Fruit fly (Drosophila melanogaster) whole organism: Measurements from ENCODE around the gene CG11498.

ENCODE experiments used
- CG8478 ChIP-seq: fragments of >200 bp; optimal IDR thresholded peaks from 2 replicates; lab custom pipeline; 2018; ENCODE audit warnings: inconsistent platforms
- Dll ChIP-seq: fragments of >200 bp; optimal IDR thresholded peaks from 2 replicates; lab custom pipeline; 2017
- EcR ChIP-seq, 2 experiments: fragments of >200 bp; optimal IDR thresholded peaks; 2 replicates each; lab custom pipeline; 2017; ENCODE audit warnings: missing biosample characterization in 2 of 2, missing genetic modification characterization in 2 of 2, missing genetic modification reagents in 2 of 2
- pan ChIP-seq: fragments of >200 bp; optimal IDR thresholded peaks from 2 replicates; lab custom pipeline; 2017
- psq ChIP-seq: fragments of >200 bp; optimal IDR thresholded peaks from 2 replicates; lab custom pipeline; 2017
- usp ChIP-seq: fragments of >200 bp; optimal IDR thresholded peaks from 2 replicates; lab custom pipeline; 2017; ENCODE audit warnings: missing biosample characterization, missing genetic modification characterization, mixed read lengths

The CG11498 gene

DNA sequence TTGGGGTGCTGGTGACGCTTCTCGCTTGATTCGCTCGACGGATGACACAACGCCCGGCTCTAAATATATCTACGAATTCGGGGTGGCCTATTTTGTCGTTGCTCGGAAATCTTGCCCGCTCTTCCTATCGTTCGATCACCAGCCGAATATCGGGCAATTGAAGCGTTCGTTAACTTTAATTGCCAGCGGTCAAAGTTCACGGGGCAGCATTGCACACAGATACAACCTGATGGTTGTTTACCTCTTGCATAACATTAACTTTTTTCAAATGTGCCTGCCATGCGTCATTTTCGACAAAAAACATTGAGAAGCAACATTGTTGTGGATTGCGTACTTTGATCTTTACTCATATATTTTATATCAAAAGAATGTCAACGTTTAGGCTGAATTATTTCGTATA, 37.5 kb upstream of the CG11498 start:
- TF ChIP-seq psq (lab: Kevin White, UChicago) (no peak), usp (GFP tag; lab: Kevin White, UChicago) (no peak), CG8478 (lab: Kevin White, UChicago) (no peak), EcR (GFP tag; optimal IDR thresholded peaks at IDR 0.05; lab: Kevin White, UChicago) (no peak)

DNA sequence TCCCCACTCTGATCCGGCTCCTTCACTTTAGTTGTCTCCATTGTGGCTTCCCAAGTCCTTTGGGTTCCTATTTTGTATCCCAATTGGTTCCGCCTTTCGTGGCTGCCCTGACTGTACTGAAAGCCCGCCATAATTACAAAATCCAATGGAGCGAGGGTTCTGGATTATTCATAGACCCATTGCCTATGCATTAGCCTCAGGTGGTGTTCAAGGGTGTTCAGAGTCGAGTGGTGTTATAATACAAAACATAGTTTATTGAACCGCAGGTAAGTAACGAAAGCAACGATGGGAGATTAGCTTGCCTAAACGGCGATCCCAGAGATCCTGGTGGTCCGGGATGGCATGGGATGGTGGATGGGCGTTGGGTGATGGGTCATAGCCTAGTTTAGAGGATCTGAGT, 35.9 kb upstream of the CG11498 start, which contains the start of gene CG15531:
TSS of gene CG15531 (minus strand) at position 101 of the 400 bp plus-strand sequence.
- TF ChIP-seq psq (lab: Kevin White, UChicago) (no peak), EcR (GFP tag; optimal IDR thresholded peaks at IDR 0.05; lab: Kevin White, UChicago) (no peak), Dll (no peak)

DNA sequence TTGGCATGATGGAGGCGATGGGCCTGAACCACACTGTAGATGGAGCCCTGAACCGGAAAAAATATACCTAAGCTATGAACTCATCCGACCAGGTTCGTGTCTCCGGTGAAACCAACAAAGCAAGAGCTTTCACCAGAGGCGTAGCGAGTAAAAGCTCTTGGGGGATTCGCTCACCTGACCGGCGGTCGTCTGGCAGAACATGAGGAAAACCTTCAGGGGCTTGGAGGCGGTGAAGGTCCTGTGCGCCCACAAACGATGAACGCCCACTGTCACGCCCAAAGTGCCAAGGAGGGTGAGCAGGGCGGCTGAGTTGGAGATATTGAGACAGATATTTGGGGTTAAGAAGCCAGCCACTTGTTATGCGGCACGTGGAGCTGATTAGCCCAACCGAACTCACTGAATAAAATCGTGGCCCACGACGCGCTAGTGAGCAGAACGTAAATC, 35.4 kb upstream of the CG11498 start:
- TF ChIP-seq pan (lab: Kevin White, UChicago) (no peak), usp (GFP tag; lab: Kevin White, UChicago) (no peak)

DNA sequence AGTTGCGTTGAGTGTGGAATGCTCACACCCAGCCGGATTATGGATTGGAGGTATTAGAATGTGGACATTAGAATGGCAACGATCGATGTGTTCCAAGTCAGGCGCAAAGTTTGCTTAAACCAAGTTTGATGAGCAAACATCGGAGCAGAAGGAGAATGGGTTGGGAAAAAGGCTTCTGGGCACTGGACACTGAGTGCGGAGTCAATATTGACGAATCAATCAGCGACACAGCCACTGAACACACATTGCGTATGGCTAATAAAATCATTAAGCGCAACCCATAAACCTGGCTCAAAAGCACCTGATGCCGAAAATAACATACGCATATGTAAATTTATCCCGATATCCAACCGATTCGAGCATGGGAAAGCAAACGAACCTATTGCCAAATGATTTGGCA, 33.6 kb upstream of the CG11498 start:
- TF ChIP-seq CG8478 (lab: Kevin White, UChicago) = no peak
- no peak for TF ChIP-seq pan (lab: Kevin White, UChicago)
- no peak for TF ChIP-seq EcR (GFP tag; optimal IDR thresholded peaks at IDR 0.05; lab: Kevin White, UChicago)
- no peak for TF ChIP-seq psq (lab: Kevin White, UChicago)
- TF ChIP-seq Dll = no peak
- no peak for TF ChIP-seq usp (GFP tag; lab: Kevin White, UChicago)

DNA sequence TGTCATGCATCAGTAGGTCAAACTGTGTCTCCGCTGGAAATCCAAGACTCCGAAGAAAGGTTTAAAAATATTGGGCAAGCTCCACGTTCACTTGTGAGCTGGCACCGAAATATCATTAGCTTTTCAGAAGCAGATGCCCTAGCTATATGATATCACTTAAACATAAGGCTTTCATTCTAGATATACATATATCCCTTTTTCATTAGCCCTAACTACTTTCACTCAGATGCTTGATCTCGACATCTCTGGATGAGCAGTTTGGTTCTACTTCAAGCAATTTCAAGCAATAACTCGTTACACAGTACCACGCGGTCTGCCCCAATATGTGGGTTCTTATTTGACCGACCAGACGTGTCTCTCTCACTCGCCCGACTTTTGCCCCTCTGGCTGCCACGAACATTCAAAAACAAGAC, 31.2 kb upstream of the CG11498 start:
- TF ChIP-seq EcR (GFP tag; optimal IDR thresholded peaks at IDR 0.05; lab: Kevin White, UChicago) = no peak
- peak; percentile 93 for TF ChIP-seq pan (lab: Kevin White, UChicago)

DNA sequence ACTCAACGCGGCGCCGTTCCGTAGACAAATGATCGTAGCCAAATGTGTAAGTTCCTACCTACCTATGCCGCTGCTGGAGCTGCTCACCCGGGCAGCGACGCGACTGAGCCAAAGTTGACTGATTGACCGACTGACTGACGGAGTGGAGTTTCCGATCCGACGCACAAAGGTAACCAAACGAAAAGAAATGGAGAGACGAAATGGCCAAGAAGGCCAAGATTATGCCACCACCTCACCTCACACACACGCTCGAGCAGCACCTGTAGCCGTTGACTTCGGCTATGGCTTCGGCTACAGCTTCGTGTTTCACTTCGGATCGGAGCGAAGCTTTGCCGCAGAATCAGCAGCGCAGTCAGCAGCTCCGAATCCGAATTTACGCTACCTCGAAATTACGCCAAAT, 30.8 kb upstream of the CG11498 start, which contains the start of gene CG9747:
TSS of gene CG9747 (minus strand) at position 206 of the 400 bp plus-strand sequence.
- TF ChIP-seq pan (lab: Kevin White, UChicago) (no peak), Dll (no peak), usp (GFP tag; lab: Kevin White, UChicago) (no peak), CG8478 (lab: Kevin White, UChicago) (no peak), psq (lab: Kevin White, UChicago) (no peak), EcR (GFP tag; optimal IDR thresholded peaks at IDR 0.05; lab: Kevin White, UChicago) (no peak)

DNA sequence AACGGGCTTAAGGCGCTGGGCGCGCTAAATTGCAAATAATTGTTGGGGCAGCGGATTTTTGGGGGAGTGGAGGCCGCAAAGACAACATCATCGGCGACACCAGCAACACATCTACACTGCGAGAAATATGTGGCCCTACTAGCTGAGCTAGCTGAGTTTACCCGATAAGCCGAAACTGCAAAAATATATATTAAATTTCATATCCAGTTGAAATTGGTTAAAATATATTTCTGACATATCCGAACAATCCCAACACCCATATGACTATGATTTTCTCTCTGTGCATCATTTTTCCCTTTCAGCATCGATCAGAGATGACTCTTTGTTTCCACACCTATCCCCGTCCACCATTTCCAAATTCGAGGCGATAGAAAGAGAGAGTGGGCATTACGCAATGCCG, 29.6 kb upstream of the CG11498 start:
- no peak for TF ChIP-seq CG8478 (lab: Kevin White, UChicago)
- peak; percentile 18 for TF ChIP-seq Dll

DNA sequence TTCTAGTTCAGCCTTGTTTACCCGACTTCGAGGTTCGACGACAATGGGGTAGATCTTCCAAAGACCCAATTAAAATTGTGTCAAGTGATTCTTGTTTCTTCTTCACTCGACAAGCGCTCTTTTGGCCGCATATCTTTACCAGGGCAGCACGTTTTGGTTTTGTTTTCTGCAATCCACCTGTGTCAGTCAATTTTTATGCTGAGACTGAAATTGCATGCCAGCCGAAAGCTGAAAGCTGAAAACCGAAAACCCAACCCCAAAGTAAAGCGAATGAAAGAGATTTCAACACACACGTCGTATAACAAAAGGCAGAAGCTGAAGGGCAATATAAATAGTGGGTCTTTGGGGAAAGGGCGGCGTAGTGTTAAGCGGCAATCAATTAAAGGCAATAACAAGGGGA, 29.1 kb upstream of the CG11498 start:
- TF ChIP-seq EcR (GFP tag; optimal IDR thresholded peaks at IDR 0.05; lab: Kevin White, UChicago) (no peak), psq (lab: Kevin White, UChicago) (no peak), Dll (no peak), usp (GFP tag; lab: Kevin White, UChicago) (no peak), pan (lab: Kevin White, UChicago) (no peak), CG8478 (lab: Kevin White, UChicago) (no peak)

DNA sequence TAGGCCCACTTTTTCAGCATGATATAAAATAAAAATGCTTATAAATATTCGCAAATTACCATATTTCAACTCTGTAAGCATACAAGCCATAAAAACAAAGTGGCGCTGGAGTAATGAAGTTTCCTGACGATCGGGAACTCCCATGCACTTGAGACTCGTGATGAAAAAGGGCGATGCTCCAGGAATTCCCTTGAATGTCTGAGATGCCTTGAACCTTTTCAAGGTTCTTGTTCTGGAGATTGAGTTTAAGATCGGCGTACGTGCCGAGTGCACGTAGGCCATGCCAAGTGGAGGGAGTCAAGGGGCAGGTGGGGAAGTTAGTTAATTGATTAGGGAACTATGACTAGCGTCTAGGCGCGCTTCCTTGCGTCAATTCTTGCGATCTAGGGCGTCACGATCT, 23.6 kb upstream of the CG11498 start:
- no peak for TF ChIP-seq CG8478 (lab: Kevin White, UChicago)
- no peak for TF ChIP-seq pan (lab: Kevin White, UChicago)
- TF ChIP-seq EcR (GFP tag; optimal IDR thresholded peaks at IDR 0.05; lab: Kevin White, UChicago) = no peak

DNA sequence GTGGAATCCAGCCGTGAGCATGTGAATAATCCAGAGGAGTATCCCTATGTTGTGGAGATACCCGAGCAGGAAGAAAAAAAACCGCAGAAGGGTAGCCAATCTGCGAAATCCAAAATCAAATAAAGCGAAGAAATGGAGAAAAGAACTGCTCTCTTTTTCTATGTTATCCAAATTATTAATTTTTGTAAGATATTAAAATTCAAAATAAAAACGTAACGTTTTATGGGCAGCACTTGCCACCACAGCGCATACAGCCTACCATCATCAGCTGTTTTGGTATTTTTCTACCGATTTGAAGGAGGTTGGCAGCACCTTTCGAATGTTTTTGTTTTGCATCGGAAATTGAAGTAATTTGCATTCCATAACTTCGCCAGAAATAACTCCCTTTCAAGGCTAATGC, 19.7 kb upstream of the CG11498 start, which contains the start of gene Bet5:
TSS of gene Bet5 (plus strand) at position 299 of the 400 bp plus-strand sequence.
- no peak for TF ChIP-seq psq (lab: Kevin White, UChicago)
- no peak for TF ChIP-seq EcR (GFP tag; optimal IDR thresholded peaks at IDR 0.05; lab: Kevin White, UChicago)
- no peak for TF ChIP-seq CG8478 (lab: Kevin White, UChicago)
- TF ChIP-seq pan (lab: Kevin White, UChicago) = no peak

DNA sequence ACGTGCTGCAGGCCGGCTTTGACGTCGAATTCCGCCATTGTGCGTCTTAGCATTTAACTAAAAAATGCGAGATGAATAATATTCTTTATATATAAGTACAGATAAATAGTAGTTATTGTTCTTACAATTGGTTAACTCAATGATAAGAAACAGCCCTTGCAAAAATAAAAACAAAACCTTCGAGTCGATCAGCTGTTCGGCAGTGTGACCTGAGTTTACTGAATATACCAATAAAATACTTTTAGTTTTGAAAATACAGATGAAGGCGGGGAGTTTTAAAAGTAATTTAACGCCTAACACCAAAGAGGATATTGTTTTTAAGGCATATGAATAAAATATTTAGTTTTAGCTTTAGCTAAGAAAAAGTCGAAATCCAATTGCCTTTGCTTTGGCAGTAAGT, 17.2 kb upstream of the CG11498 start, which contains the start of the genes CG1983 and CG15530:
TSS of gene CG1983 (minus strand) at position 207 of the 400 bp plus-strand sequence.
TSS of gene CG15530 (plus strand) at position 384 of the 400 bp plus-strand sequence.
- TF ChIP-seq usp (GFP tag; lab: Kevin White, UChicago) (no peak), CG8478 (lab: Kevin White, UChicago) (no peak), EcR (GFP tag; optimal IDR thresholded peaks at IDR 0.05; lab: Kevin White, UChicago) (no peak), psq (lab: Kevin White, UChicago) (no peak)

DNA sequence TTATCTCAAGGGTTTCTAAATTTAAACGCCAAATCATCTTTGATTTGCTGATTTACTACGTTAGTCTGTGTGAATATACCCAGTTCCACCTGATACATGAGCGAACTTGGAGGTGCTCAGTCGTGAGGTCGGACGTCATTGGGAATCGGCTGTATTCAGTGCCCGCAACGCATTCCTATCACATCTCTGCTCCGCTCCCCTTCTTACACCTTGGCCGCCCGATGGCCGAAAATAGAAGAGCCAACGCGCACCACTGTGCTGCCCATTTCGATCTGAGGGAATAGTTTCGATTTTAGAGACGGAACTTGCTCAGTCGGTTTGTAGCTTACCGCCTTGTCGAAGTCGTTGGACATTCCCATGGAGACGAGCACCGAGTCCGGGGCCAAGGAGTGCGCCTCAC, 16.0 kb upstream of the CG11498 start:
- TF ChIP-seq usp (GFP tag; lab: Kevin White, UChicago) (no peak), pan (lab: Kevin White, UChicago) (no peak), CG8478 (lab: Kevin White, UChicago) (no peak), psq (lab: Kevin White, UChicago) (no peak), EcR (GFP tag; optimal IDR thresholded peaks at IDR 0.05; lab: Kevin White, UChicago) (no peak), Dll (no peak)

DNA sequence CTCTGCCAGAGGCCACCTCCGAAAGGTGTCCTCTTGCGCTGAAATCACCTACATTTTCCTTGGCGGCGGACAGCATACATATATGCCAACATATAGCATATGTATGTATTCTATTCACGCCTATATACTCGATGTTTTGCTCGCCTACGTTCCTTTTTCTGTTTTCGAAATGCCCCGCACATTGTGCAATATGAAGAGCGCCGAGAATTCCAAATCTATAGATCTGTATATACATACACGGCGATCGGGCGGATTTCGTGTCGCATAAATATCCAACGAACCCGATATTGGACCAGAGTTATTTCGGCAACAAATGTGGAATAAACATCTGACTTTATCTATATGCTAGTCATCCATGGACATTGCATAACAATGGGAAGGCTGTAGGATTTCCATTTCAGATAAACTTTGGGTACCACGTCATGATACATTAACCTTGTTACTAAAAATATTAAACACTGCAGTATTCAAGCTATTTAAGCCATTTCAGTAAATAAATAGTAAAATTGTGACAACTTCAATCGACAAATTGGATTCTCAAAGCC, 14.8 kb upstream of the CG11498 start:
- TF ChIP-seq pan (lab: Kevin White, UChicago) (no peak), CG8478 (lab: Kevin White, UChicago) (no peak), usp (GFP tag; lab: Kevin White, UChicago) (no peak), Dll (no peak), psq (lab: Kevin White, UChicago) (no peak), EcR (GFP tag; optimal IDR thresholded peaks at IDR 0.05; lab: Kevin White, UChicago) (no peak)
